Worm (Caenorhabditis elegans) whole organism, mixed stage, embryonic: ENCODE results near the gene irld-50.

Experiments used
- M03D4.4 ChIP-seq: sonication (generic microtip); optimal IDR thresholded peaks from 2 replicates; lab custom pipeline; 2017; ENCODE audit warnings: mild to moderate bottlenecking, missing genetic modification characterization, missing compliant biosample characterization
- bed-3 ChIP-seq: fragments of 200-800 bp; sonication (Bioruptor generic); optimal IDR thresholded peaks from 3 replicates; lab custom pipeline; 2018; ENCODE audit warnings: mild to moderate bottlenecking, missing genetic modification characterization, moderate library complexity, missing compliant biosample characterization
- blmp-1 ChIP-seq: fragments of 150-350 bp; optimal IDR thresholded peaks from 2 replicates; lab custom pipeline; 2014; ENCODE audit warnings: missing biosample characterization, missing genetic modification characterization
- ceh-39 ChIP-seq: fragments of 150-350 bp; optimal IDR thresholded peaks from 2 replicates; lab custom pipeline; 2014; ENCODE audit warnings: missing biosample characterization, missing genetic modification characterization
- ceh-43 ChIP-seq: fragments of 200-800 bp; sonication (Bioruptor generic); optimal IDR thresholded peaks from 2 replicates; lab custom pipeline; 2018; ENCODE audit warnings: mild to moderate bottlenecking, missing genetic modification characterization, moderate library complexity, missing compliant biosample characterization
- ceh-83 ChIP-seq: fragments of 200-800 bp; sonication (Bioruptor generic); optimal IDR thresholded peaks from 2 replicates; lab custom pipeline; 2018; ENCODE audit warnings: mild to moderate bottlenecking, missing genetic modification characterization, missing compliant biosample characterization
- ces-1 ChIP-seq: fragments of 150-350 bp; optimal IDR thresholded peaks from 2 replicates; lab custom pipeline; 2014; ENCODE audit warnings: missing biosample characterization, missing genetic modification reagents, missing genetic modification characterization
- cnd-1 ChIP-seq: fragments of 200-800 bp; sonication (Bioruptor generic); optimal IDR thresholded peaks from 2 replicates; lab custom pipeline; 2018; ENCODE audit warnings: mild to moderate bottlenecking, missing genetic modification characterization, missing compliant biosample characterization
- drap-1 ChIP-seq: fragments of 200-800 bp; sonication (Bioruptor generic); optimal IDR thresholded peaks from 3 replicates; lab custom pipeline; 2018; ENCODE audit warnings: mild to moderate bottlenecking, missing genetic modification characterization, missing compliant biosample characterization
- elt-1 ChIP-seq: sonication (generic microtip); optimal IDR thresholded peaks from 2 replicates; lab custom pipeline; 2017; ENCODE audit warnings: missing genetic modification characterization, mild to moderate bottlenecking, missing compliant biosample characterization, antibody characterized with exemption, moderate library complexity, borderline replicate concordance; ENCODE audit not compliant: insufficient read depth
- elt-3 ChIP-seq: fragments of 150-350 bp; optimal IDR thresholded peaks from 2 replicates; lab custom pipeline; 2014; ENCODE audit warnings: missing biosample characterization, missing genetic modification characterization
- flh-1 ChIP-seq: fragments of 200-800 bp; sonication (Bioruptor generic); optimal IDR thresholded peaks from 2 replicates; lab custom pipeline; 2018; ENCODE audit warnings: mild to moderate bottlenecking, missing genetic modification characterization, moderate library complexity, missing compliant biosample characterization
- hlh-1 ChIP-seq: fragments of 150-350 bp; optimal IDR thresholded peaks from 2 replicates; lab custom pipeline; 2014; ENCODE audit warnings: missing biosample characterization, missing genetic modification reagents, missing genetic modification characterization
- lin-13 ChIP-seq: fragments of 150-350 bp; optimal IDR thresholded peaks from 2 replicates; lab custom pipeline; 2014; ENCODE audit warnings: missing biosample characterization, missing genetic modification characterization
- lin-32 ChIP-seq: fragments of 200-800 bp; sonication (Bioruptor generic); optimal IDR thresholded peaks from 2 replicates; lab custom pipeline; 2018; ENCODE audit warnings: mild to moderate bottlenecking, missing genetic modification characterization, missing compliant biosample characterization
- lsy-2 ChIP-seq: fragments of 150-350 bp; optimal IDR thresholded peaks from 2 replicates; lab custom pipeline; 2014; ENCODE audit warnings: missing biosample characterization, missing genetic modification characterization
- mab-5 ChIP-seq: fragments of 150-350 bp; optimal IDR thresholded peaks from 2 replicates; lab custom pipeline; 2014; ENCODE audit warnings: missing biosample characterization, missing genetic modification characterization
- mep-1 ChIP-seq: fragments of 150-350 bp; optimal IDR thresholded peaks from 2 replicates; lab custom pipeline; 2017; ENCODE audit warnings: missing biosample characterization, missing genetic modification reagents, missing genetic modification characterization, inconsistent platforms
- mls-2 ChIP-seq: sonication (generic microtip); optimal IDR thresholded peaks from 2 replicates; lab custom pipeline; 2016; ENCODE audit warnings: mild to moderate bottlenecking, missing genetic modification characterization, moderate library complexity, missing compliant biosample characterization
- nhr-12 ChIP-seq: fragments of 150-350 bp; optimal IDR thresholded peaks from 2 replicates; lab custom pipeline; 2014; ENCODE audit warnings: missing biosample characterization, missing genetic modification characterization
- nhr-2 ChIP-seq: fragments of 150-350 bp; optimal IDR thresholded peaks from 2 replicates; lab custom pipeline; 2014; ENCODE audit warnings: missing biosample characterization, missing genetic modification characterization
- nhr-237 ChIP-seq: fragments of 150-350 bp; optimal IDR thresholded peaks from 2 replicates; lab custom pipeline; 2014; ENCODE audit warnings: missing biosample characterization, missing genetic modification characterization
- nhr-28 ChIP-seq: fragments of 150-350 bp; optimal IDR thresholded peaks from 2 replicates; lab custom pipeline; 2014; ENCODE audit warnings: missing biosample characterization, missing genetic modification characterization
- nhr-76 ChIP-seq: sonication (generic microtip); optimal IDR thresholded peaks from 2 replicates; lab custom pipeline; 2017; ENCODE audit warnings: missing biosample characterization, missing genetic modification characterization
- pha-4 ChIP-seq: fragments of 150-350 bp; optimal IDR thresholded peaks from 2 replicates; lab custom pipeline; 2018; ENCODE audit warnings: missing biosample characterization, missing genetic modification reagents, missing genetic modification characterization
- sem-2 ChIP-seq: fragments of 200-800 bp; sonication (Bioruptor generic); optimal IDR thresholded peaks from 2 replicates; lab custom pipeline; 2018; ENCODE audit warnings: mild to moderate bottlenecking, missing genetic modification characterization, missing compliant biosample characterization
- snpc-4 ChIP-seq: fragments of 150-350 bp; optimal IDR thresholded peaks from 2 replicates; lab custom pipeline; 2014; ENCODE audit warnings: missing biosample characterization, missing genetic modification characterization
- sptf-1 ChIP-seq: sonication (generic microtip); optimal IDR thresholded peaks from 2 replicates; lab custom pipeline; 2017; ENCODE audit warnings: mild to moderate bottlenecking, missing genetic modification characterization, moderate library complexity, missing compliant biosample characterization
- tbx-8 ChIP-seq: fragments of 200-800 bp; sonication (Bioruptor generic); optimal IDR thresholded peaks from 2 replicates; lab custom pipeline; 2018; ENCODE audit warnings: mild to moderate bottlenecking, missing genetic modification characterization, moderate library complexity, missing compliant biosample characterization
- unc-62 ChIP-seq: fragments of 150-350 bp; optimal IDR thresholded peaks from 2 replicates; lab custom pipeline; 2014; ENCODE audit warnings: missing biosample characterization, missing genetic modification reagents, missing genetic modification characterization
- zip-8 ChIP-seq: fragments of 150-350 bp; optimal IDR thresholded peaks from 2 replicates; lab custom pipeline; 2014; ENCODE audit warnings: missing biosample characterization, missing genetic modification characterization
- ztf-11 ChIP-seq: fragments of 150-350 bp; optimal IDR thresholded peaks from 2 replicates; lab custom pipeline; 2014; ENCODE audit warnings: missing biosample characterization, missing genetic modification characterization

Gene irld-50

ce11 chrII:2934354-2934753 lies 9.5 kb downstream of the irld-50 start, which contains the start of gene irld-67:
Gene irld-67, minus strand, starts transcription at chrII:2934454.
- TF ChIP-seq unc-62 (GFP tag; lab: Kevin White, UChicago) (no peak), flh-1 (GFP tag; lab: Kevin White, UChicago) (no peak), zip-8 (no peak), nhr-237 (tag; lab: Kevin White, UChicago) (no peak), sem-2 (GFP tag; lab: Kevin White, UChicago) (no peak), lin-32 (GFP tag; lab: Kevin White, UChicago) (no peak), M03D4.4 (tag; lab: Kevin White, UChicago) (no peak), elt-3 (tag; lab: Kevin White, UChicago) (no peak), mab-5 (tag; lab: Kevin White, UChicago) (no peak), snpc-4 (tag; lab: Kevin White, UChicago) (no peak), drap-1 (GFP tag; lab: Kevin White, UChicago) (no peak), nhr-12 (tag; lab: Kevin White, UChicago) (no peak), cnd-1 (tag; lab: Kevin White, UChicago) (no peak), ceh-43 (GFP tag; lab: Kevin White, UChicago) (no peak), hlh-1 (tag; lab: Kevin White, UChicago) (no peak), blmp-1 (no peak), nhr-28 (tag; lab: Kevin White, UChicago) (no peak), ztf-11 (tag; lab: Kevin White, UChicago) (no peak)

- TF ChIP-seq cnd-1 (tag; lab: Kevin White, UChicago) (no peak), elt-1 (tag; lab: Kevin White, UChicago) (no peak), lin-32 (GFP tag; lab: Kevin White, UChicago) (no peak), ceh-39 (tag; lab: Kevin White, UChicago) (no peak), nhr-28 (tag; lab: Kevin White, UChicago) (no peak), bed-3 (no peak), M03D4.4 (tag; lab: Kevin White, UChicago) (no peak), sem-2 (GFP tag; lab: Kevin White, UChicago) (no peak), mls-2 (no peak), lin-13 (no peak), ceh-83 (GFP tag; lab: Kevin White, UChicago) (no peak), flh-1 (GFP tag; lab: Kevin White, UChicago) (no peak), drap-1 (GFP tag; lab: Kevin White, UChicago) (no peak), zip-8 (no peak), hlh-1 (tag; lab: Kevin White, UChicago) (no peak)
- TF ChIP-seq, all 35 proteins: peak for 0
Measured at ce11 chrII:2931564-2931963, 12.3 kb downstream of the irld-50 start.

- TF ChIP-seq sptf-1 (tag; lab: Kevin White, UChicago) = no peak
Measured at ce11 chrII:2930499-2930898, 13.4 kb downstream of the irld-50 start, which contains the start of the genes irld-64 and irld-63. Gene irld-64, minus strand, starts transcription at chrII:2930599. Gene irld-63, plus strand, starts transcription at chrII:2930728.

ce11 chrII:2929846-2930245 lies 14.0 kb downstream of the irld-50 start:
- no peak for TF ChIP-seq ceh-39 (tag; lab: Kevin White, UChicago)
- TF ChIP-seq lin-13 = no peak
- no peak for TF ChIP-seq ztf-11 (tag; lab: Kevin White, UChicago)
- TF ChIP-seq M03D4.4 (tag; lab: Kevin White, UChicago) = no peak
- no peak for TF ChIP-seq unc-62 (GFP tag; lab: Kevin White, UChicago)
- TF ChIP-seq lsy-2 (tag; lab: Kevin White, UChicago) = no peak
- no peak for TF ChIP-seq hlh-1 (tag; lab: Kevin White, UChicago)
- TF ChIP-seq lin-32 (GFP tag; lab: Kevin White, UChicago) = no peak
- TF ChIP-seq sptf-1 (tag; lab: Kevin White, UChicago) = no peak
- no peak for TF ChIP-seq nhr-76 (tag; lab: Kevin White, UChicago)
- no peak for TF ChIP-seq bed-3

- TF ChIP-seq blmp-1 (no peak), mab-5 (tag; lab: Kevin White, UChicago) (no peak), elt-1 (tag; lab: Kevin White, UChicago) (no peak), ces-1 (GFP tag; lab: Kevin White, UChicago) (no peak), snpc-4 (tag; lab: Kevin White, UChicago) (no peak), zip-8 (no peak), bed-3 (no peak), M03D4.4 (tag; lab: Kevin White, UChicago) (no peak), mep-1 (tag; lab: Kevin White, UChicago) (no peak), nhr-2 (no peak), lin-32 (GFP tag; lab: Kevin White, UChicago) (no peak), pha-4 (tag; lab: Kevin White, UChicago) (no peak), tbx-8 (no peak)
Measured at ce11 chrII:2927533-2927932, 16.3 kb downstream of the irld-50 start, which contains the start of the genes ZK355.3 and ZK355.8. Gene ZK355.3, minus strand, starts transcription at chrII:2927633. Gene ZK355.8, plus strand, starts transcription at chrII:2927804.
